Fruit fly (Drosophila melanogaster): Measurements from ENCODE around the gene Glyp.

Glyp gene

dm6 chr2L:2181971-2182643, 51.5 kb downstream of the Glyp start (continued):
- TF ChIP-seq CG6683 (GFP tag; optimal IDR thresholded peaks at IDR 0.05) (no peak), hth (optimal IDR thresholded peaks at IDR 0.05) (peak; percentile 22), grn (GFP tag; optimal IDR thresholded peaks at IDR 0.05) (no peak), CG14050 (GFP tag; IDR thresholded peaks at IDR 0.05) (no peak), gcm (GFP tag; optimal IDR thresholded peaks at IDR 0.05) (no peak), B-H2 (GFP tag; optimal IDR thresholded peaks at IDR 0.05) (no peak), CG9727 (GFP tag; optimal IDR thresholded peaks at IDR 0.05) (no peak), dm (GFP tag; optimal IDR thresholded peaks at IDR 0.05) (no peak), CG6175 (GFP tag; IDR thresholded peaks at IDR 0.05) (no peak), dysf (GFP tag; IDR thresholded peaks at IDR 0.05) (no peak), HHEX (GFP tag; optimal IDR thresholded peaks at IDR 0.05) (no peak), Pdp1 (GFP tag; optimal IDR thresholded peaks at IDR 0.05) (no peak), row (GFP tag; IDR thresholded peaks at IDR 0.05) (peak; percentile 67), ranshi (GFP tag; IDR thresholded peaks at IDR 0.05) (no peak), Deaf1 (tag; optimal IDR thresholded peaks at IDR 0.05) (no peak), CG33213 (GFP tag; optimal IDR thresholded peaks at IDR 0.05) (no peak), tll (GFP tag; optimal IDR thresholded peaks at IDR 0.05) (peak in 1 of 2 experiments; percentile 23), Lpt (GFP tag; optimal IDR thresholded peaks at IDR 0.05) (no peak), CG8944 (GFP tag; optimal IDR thresholded peaks at IDR 0.05) (no peak), fd3F (GFP tag; optimal IDR thresholded peaks at IDR 0.05) (no peak), pzg (GFP tag; optimal IDR thresholded peaks at IDR 0.05) (no peak), Oli (tag; optimal IDR thresholded peaks at IDR 0.05) (no peak), Ravus (GFP tag; IDR thresholded peaks at IDR 0.05) (no peak), pros (GFP tag; optimal IDR thresholded peaks at IDR 0.05) (peak; percentile 91), ci (GFP tag; IDR thresholded peaks at IDR 0.05) (0 out of 3 replicates have a peak, but pooled peaks have one; percentile 40), wek (GFP tag; optimal IDR thresholded peaks at IDR 0.05) (no peak), CG17802 (tag; optimal IDR thresholded peaks at IDR 0.05) (no peak), Xbp1 (GFP tag; optimal IDR thresholded peaks at IDR 0.05) (no peak), CG6854 (GFP tag; optimal IDR thresholded peaks at IDR 0.05) (no peak), CG32767 (GFP tag; IDR thresholded peaks at IDR 0.05) (no peak), gfzf (GFP tag; optimal IDR thresholded peaks at IDR 0.05) (no peak), zen (tag; optimal IDR thresholded peaks at IDR 0.05) (no peak), nau (GFP tag; optimal IDR thresholded peaks at IDR 0.05) (no peak), CG30403 (GFP tag; optimal IDR thresholded peaks at IDR 0.05) (no peak), cas (GFP tag; IDR thresholded peaks at IDR 0.05) (no peak), CG8089 (GFP tag; optimal IDR thresholded peaks at IDR 0.05) (no peak), Optix (GFP tag; IDR thresholded peaks at IDR 0.05) (no peak), CG30020 (tag; optimal IDR thresholded peaks at IDR 0.05) (no peak), az2 (GFP tag; optimal IDR thresholded peaks at IDR 0.05) (no peak), HLH54F (GFP tag; optimal IDR thresholded peaks at IDR 0.05) (no peak), bowl (GFP tag; IDR thresholded peaks at IDR 0.05) (no peak), peb (GFP tag; IDR thresholded peaks at IDR 0.05) (no peak), otp (GFP tag; IDR thresholded peaks at IDR 0.05) (no peak), bbx (GFP tag; IDR thresholded peaks at IDR 0.05; ENCODE audit: partially characterized antibody) (no peak), twi (tag; optimal IDR thresholded peaks at IDR 0.05) (peak; percentile 95), da (GFP tag; optimal IDR thresholded peaks at IDR 0.05) (no peak), YL-1 (GFP tag; optimal IDR thresholded peaks at IDR 0.05) (no peak), CG32532 (GFP tag; IDR thresholded peaks at IDR 0.05) (no peak), HLH4C (GFP tag; IDR thresholded peaks at IDR 0.05; ENCODE audit: partially characterized antibody) (peak; percentile 63), wdn (GFP tag; IDR thresholded peaks at IDR 0.05) (no peak), Nf-YA (GFP tag; IDR thresholded peaks at IDR 0.05) (no peak)
